Fruit fly (Drosophila melanogaster) Kc167 (cell line): ENCODE measurements around the gene Ugt304A1.

Source experiments
- h ChIP-seq: fragments of >200 bp; optimal IDR thresholded peaks from 3 replicates; lab custom pipeline; 2018; ENCODE audit warnings: missing external identifiers
- insv ChIP-seq: fragments of >200 bp; optimal IDR thresholded peaks from 3 replicates; lab custom pipeline; 2018; ENCODE audit warnings: missing external identifiers
- ttk ChIP-seq: sonication (Bioruptor generic); optimal IDR thresholded peaks from 2 replicates; lab custom pipeline; 2017; ENCODE audit warnings: missing external identifiers

- TF ChIP-seq ttk (no peak), h (lab: Kevin White, UChicago) (no peak), insv (lab: Kevin White, UChicago) (no peak)
Observed at dm6 chr3R:11219883-11220282, 44.7 kb upstream of the Ugt304A1 start, which contains the start of gene CG6689.
